Fruit fly (Drosophila melanogaster) whole organism, prepupa: Measurements from ENCODE around the gene Mkp3.
A peak's percentile ranks its signal among the peaks of the same experiment; 100 is the strongest.

Experiments used
- CG10669 ChIP-seq: fragments of 200-800 bp; sonication (Bioruptor generic); optimal IDR thresholded peaks from 3 replicates; lab custom pipeline; 2018; ENCODE audit warnings: missing biosample characterization, mild to moderate bottlenecking, missing genetic modification characterization, moderate library complexity
- CG11294 ChIP-seq: fragments of 200-800 bp; sonication (Bioruptor generic); IDR thresholded peaks from 2 replicates; pipeline ENCODE4 v1.3.6; 2022; ENCODE audit warnings: missing biosample characterization, missing genetic modification characterization
- CG11762 ChIP-seq: fragments of 200-800 bp; sonication (Bioruptor generic); optimal IDR thresholded peaks from 3 replicates; lab custom pipeline; 2016; ENCODE audit warnings: missing biosample characterization, missing genetic modification characterization; ENCODE audit not compliant: insufficient read depth
- CG11902 ChIP-seq: fragments of 200-800 bp; sonication (Bioruptor generic); optimal IDR thresholded peaks from 3 replicates; lab custom pipeline; 2016; ENCODE audit warnings: missing biosample characterization, missing genetic modification characterization
- CG15336 ChIP-seq: fragments of 200-800 bp; sonication (Bioruptor generic); IDR thresholded peaks from 2 replicates; pipeline ENCODE4 v1.3.6; 2022; ENCODE audit warnings: missing biosample characterization, missing genetic modification characterization
- CG1621 ChIP-seq: fragments of 200-800 bp; sonication (Bioruptor generic); optimal IDR thresholded peaks from 3 replicates; lab custom pipeline; 2018; ENCODE audit warnings: missing biosample characterization, mild to moderate bottlenecking, missing genetic modification characterization
- CG32006 ChIP-seq: fragments of 200-800 bp; sonication (Bioruptor generic); optimal IDR thresholded peaks from 3 replicates; lab custom pipeline; 2017; ENCODE audit warnings: missing biosample characterization, mild to moderate bottlenecking, missing genetic modification characterization
- CG34406 ChIP-seq: fragments of 200-800 bp; sonication (Bioruptor generic); optimal IDR thresholded peaks from 3 replicates; lab custom pipeline; 2016; ENCODE audit warnings: missing biosample characterization, missing genetic modification characterization
- CG3919 ChIP-seq: fragments of 200-800 bp; sonication (Bioruptor generic); optimal IDR thresholded peaks from 3 replicates; lab custom pipeline; 2016; ENCODE audit warnings: missing biosample characterization, missing genetic modification characterization
- CG4318 ChIP-seq: fragments of 200-800 bp; sonication (Bioruptor generic); optimal IDR thresholded peaks from 3 replicates; lab custom pipeline; 2017; ENCODE audit warnings: missing biosample characterization, mild to moderate bottlenecking, missing genetic modification characterization
- CG6163 ChIP-seq: fragments of 200-800 bp; sonication (Bioruptor generic); IDR thresholded peaks from 3 replicates; pipeline ENCODE4 v1.3.6; 2022; ENCODE audit warnings: missing biosample characterization, missing genetic modification characterization
- CG6276 ChIP-seq: fragments of 200-800 bp; sonication (Bioruptor generic); optimal IDR thresholded peaks from 2 replicates; lab custom pipeline; 2017; ENCODE audit warnings: missing biosample characterization, mild to moderate bottlenecking, missing genetic modification characterization
- CG6792 ChIP-seq: fragments of 200-800 bp; sonication (Bioruptor generic); optimal IDR thresholded peaks from 3 replicates; lab custom pipeline; 2016; ENCODE audit warnings: missing biosample characterization, missing genetic modification characterization
- CG6808 ChIP-seq: fragments of 200-800 bp; sonication (Bioruptor generic); optimal IDR thresholded peaks from 3 replicates; lab custom pipeline; 2017; ENCODE audit warnings: missing biosample characterization, missing genetic modification characterization, mild to moderate bottlenecking, moderate library complexity, missing genetic modification reagents
- CG8119 ChIP-seq: fragments of 200-800 bp; sonication (Bioruptor generic); IDR thresholded peaks from 3 replicates; pipeline ENCODE4 v1.3.6; 2022; ENCODE audit warnings: missing biosample characterization, missing genetic modification characterization
- CG8632 ChIP-seq: fragments of 200-800 bp; sonication (Bioruptor generic); optimal IDR thresholded peaks from 3 replicates; lab custom pipeline; 2016; ENCODE audit warnings: missing biosample characterization, missing genetic modification characterization
- CG9139 ChIP-seq: fragments of 200-800 bp; sonication (Bioruptor generic); optimal IDR thresholded peaks from 3 replicates; lab custom pipeline; 2017; ENCODE audit warnings: missing biosample characterization, mild to moderate bottlenecking, missing genetic modification characterization
- Eip78C ChIP-seq: fragments of 200-800 bp; sonication (Bioruptor generic); peaks from one replicate; lab custom pipeline; 2016; ENCODE audit warnings: missing biosample characterization, missing genetic modification characterization
- Ets21C ChIP-seq: fragments of 200-800 bp; sonication (Bioruptor generic); optimal IDR thresholded peaks from 3 replicates; lab custom pipeline; 2016; ENCODE audit warnings: missing biosample characterization, missing genetic modification characterization
- Ets96B ChIP-seq: fragments of 200-800 bp; optimal IDR thresholded peaks from 2 replicates; lab custom pipeline; 2019; ENCODE audit warnings: missing biosample characterization, mild to moderate bottlenecking, missing genetic modification characterization, moderate library complexity
- Met ChIP-seq: fragments of 200-800 bp; sonication (Bioruptor generic); optimal IDR thresholded peaks from 3 replicates; lab custom pipeline; 2016; ENCODE audit warnings: missing biosample characterization, missing genetic modification characterization
- Sox102F ChIP-seq: fragments of 200-800 bp; sonication (Bioruptor generic); optimal IDR thresholded peaks from 2 replicates; lab custom pipeline; 2016; ENCODE audit warnings: missing biosample characterization, mild to moderate bottlenecking, missing genetic modification characterization
- Sox15 ChIP-seq: fragments of 200-800 bp; sonication (Bioruptor generic); optimal IDR thresholded peaks from 3 replicates; lab custom pipeline; 2016; ENCODE audit warnings: missing biosample characterization, missing genetic modification characterization
- dac ChIP-seq: fragments of 200-800 bp; sonication (Bioruptor generic); optimal IDR thresholded peaks from 2 replicates; lab custom pipeline; 2017; ENCODE audit warnings: missing biosample characterization, mild to moderate bottlenecking, missing genetic modification characterization
- eg ChIP-seq: fragments of 200-800 bp; sonication (Bioruptor generic); IDR thresholded peaks from 3 replicates; pipeline ENCODE4 v1.3.6; 2022; ENCODE audit warnings: missing biosample characterization, missing genetic modification characterization
- esn ChIP-seq: fragments of 200-800 bp; sonication (Bioruptor generic); optimal IDR thresholded peaks from 2 replicates; lab custom pipeline; 2016; ENCODE audit warnings: missing biosample characterization, mild to moderate bottlenecking, missing genetic modification characterization, moderate library complexity
- fd59A ChIP-seq: fragments of 200-800 bp; sonication (Bioruptor generic); optimal IDR thresholded peaks from 2 replicates; lab custom pipeline; 2017; ENCODE audit warnings: missing biosample characterization, mild to moderate bottlenecking, missing genetic modification characterization, missing genetic modification reagents
- fkh ChIP-seq: fragments of 200-800 bp; sonication (Bioruptor generic); optimal IDR thresholded peaks from 3 replicates; lab custom pipeline; 2017; ENCODE audit warnings: missing biosample characterization, mild to moderate bottlenecking, missing genetic modification characterization, moderate library complexity
- lz ChIP-seq: fragments of 200-800 bp; sonication (Bioruptor generic); optimal IDR thresholded peaks from 3 replicates; lab custom pipeline; 2016; ENCODE audit warnings: missing biosample characterization, missing genetic modification characterization
- net ChIP-seq: fragments of 200-800 bp; sonication (Bioruptor generic); optimal IDR thresholded peaks from 3 replicates; lab custom pipeline; 2016; ENCODE audit warnings: missing biosample characterization, missing genetic modification characterization
- pdm3 ChIP-seq: fragments of 200-800 bp; sonication (Bioruptor generic); optimal IDR thresholded peaks from 3 replicates; lab custom pipeline; 2016; ENCODE audit warnings: missing biosample characterization, missing genetic modification characterization
- ss ChIP-seq, 2 experiments: fragments of 200-800 bp; sonication (Bioruptor generic); optimal IDR thresholded peaks; 2 replicates in 1 of 2; 3 replicates in 1 of 2; lab custom pipeline; 2017 to 2018; ENCODE audit warnings: mild to moderate bottlenecking in 2 of 2, missing biosample characterization in 2 of 2, missing genetic modification characterization in 2 of 2, moderate library complexity in 1 of 2
- svp ChIP-seq: fragments of 200-800 bp; sonication (Bioruptor generic); peaks from one replicate; lab custom pipeline; 2016; ENCODE audit warnings: missing biosample characterization, missing genetic modification characterization
- topi ChIP-seq: fragments of 200-800 bp; sonication (Bioruptor generic); optimal IDR thresholded peaks from 3 replicates; lab custom pipeline; 2016; ENCODE audit warnings: missing biosample characterization, missing genetic modification characterization
- vri ChIP-seq: fragments of 200-800 bp; sonication (Bioruptor generic); optimal IDR thresholded peaks from 3 replicates; lab custom pipeline; 2016; ENCODE audit warnings: missing biosample characterization, mild to moderate bottlenecking, missing genetic modification characterization

Gene Mkp3

dm6 chr3L:19049669-19050510, 36.3 kb downstream of the Mkp3 start:
- peak; percentile 54 for TF ChIP-seq svp (GFP tag; lab: Kevin White, UChicago)
- no peak for TF ChIP-seq Ets21C (GFP tag; lab: Kevin White, UChicago)
- TF ChIP-seq CG9139 (GFP tag; lab: Kevin White, UChicago) = no peak
- TF ChIP-seq CG6276 (GFP tag; lab: Kevin White, UChicago) = no peak
- TF ChIP-seq ss (GFP tag; optimal IDR thresholded peaks at IDR 0.05; lab: Kevin White, UChicago) = peak in 1 of 2 experiments; percentile 40
- TF ChIP-seq esn = no peak
- no peak for TF ChIP-seq CG10669
- no peak for TF ChIP-seq CG15336 (GFP tag; lab: Robert Waterston, UW)
- peak; percentile 52 for TF ChIP-seq Eip78C
- TF ChIP-seq CG34406 (GFP tag; lab: Kevin White, UChicago) = no peak
- 0 out of 3 replicates have a peak, but pooled peaks have one; percentile 18 for TF ChIP-seq CG6163
- TF ChIP-seq fkh (GFP tag; lab: Kevin White, UChicago) = no peak
- TF ChIP-seq CG6808 (GFP tag; lab: Kevin White, UChicago) = peak; percentile 2
- 0 out of 3 replicates have a peak, but pooled peaks have one; percentile 25 for TF ChIP-seq CG8119 (GFP tag; lab: Robert Waterston, UW)
- TF ChIP-seq vri = no peak
- TF ChIP-seq, all 60 proteins: peak for 6

- TF ChIP-seq CG1621 (tag; lab: Kevin White, UChicago) (no peak), CG10669 (no peak), eg (no peak), pdm3 (GFP tag; lab: Kevin White, UChicago) (no peak), CG8632 (GFP tag; lab: Kevin White, UChicago) (no peak), CG11762 (GFP tag; lab: Kevin White, UChicago) (no peak), net (GFP tag; lab: Kevin White, UChicago) (no peak), Sox102F (no peak), Met (GFP tag; lab: Kevin White, UChicago) (no peak), Ets21C (GFP tag; lab: Kevin White, UChicago) (no peak), fd59A (GFP tag; lab: Kevin White, UChicago) (no peak), CG34406 (GFP tag; lab: Kevin White, UChicago) (no peak), fkh (GFP tag; lab: Kevin White, UChicago) (no peak), CG9139 (GFP tag; lab: Kevin White, UChicago) (no peak), CG6792 (no peak), CG3919 (GFP tag; lab: Kevin White, UChicago) (no peak), topi (GFP tag; lab: Kevin White, UChicago) (no peak), CG4318 (no peak), Sox15 (no peak), CG15336 (GFP tag; lab: Robert Waterston, UW) (no peak)
- TF ChIP-seq, all 60 proteins: peak for 0
Observed at dm6 chr3L:19048761-19049160, 37.5 kb downstream of the Mkp3 start.

- TF ChIP-seq dac (GFP tag; lab: Kevin White, UChicago) = no peak
- no peak for TF ChIP-seq CG3919 (GFP tag; lab: Kevin White, UChicago)
- no peak for TF ChIP-seq lz (GFP tag; lab: Kevin White, UChicago)
- TF ChIP-seq Ets96B (tag; lab: Kevin White, UChicago) = no peak
- TF ChIP-seq CG6163 = no peak
- no peak for TF ChIP-seq CG11902 (GFP tag; lab: Kevin White, UChicago)
- TF ChIP-seq CG11294 = no peak
- no peak for TF ChIP-seq Ets21C (GFP tag; lab: Kevin White, UChicago)
- TF ChIP-seq CG32006 (GFP tag; lab: Kevin White, UChicago) = no peak
Observed at dm6 chr3L:19048257-19048656, 38.0 kb downstream of the Mkp3 start.
